Fruit fly (Drosophila melanogaster) whole organism, embryonic: Measurements from ENCODE around the gene CG7557.

Experiments
- Asciz ChIP-seq: fragments of 200-800 bp; sonication (Bioruptor generic); optimal IDR thresholded peaks from 2 replicates; lab custom pipeline; 2017; ENCODE audit warnings: missing biosample characterization, mild to moderate bottlenecking, missing genetic modification characterization, missing genetic modification reagents
- Blimp-1 ChIP-seq: fragments of 200-800 bp; sonication (Bioruptor generic); optimal IDR thresholded peaks from 3 replicates; lab custom pipeline; 2018; ENCODE audit warnings: missing biosample characterization, missing genetic modification characterization, mild to moderate bottlenecking, moderate library complexity, missing genetic modification reagents
- CG10274 ChIP-seq: fragments of 200-800 bp; sonication (Bioruptor generic); optimal IDR thresholded peaks from 3 replicates; lab custom pipeline; 2017; ENCODE audit warnings: missing biosample characterization, mild to moderate bottlenecking, missing genetic modification characterization
- CG10543 ChIP-seq: fragments of 200-800 bp; sonication (Bioruptor generic); optimal IDR thresholded peaks from 3 replicates; lab custom pipeline; 2017; ENCODE audit warnings: missing biosample characterization, mild to moderate bottlenecking, missing genetic modification characterization, moderate library complexity
- CG10979 ChIP-seq: fragments of 200-800 bp; sonication (Bioruptor generic); optimal IDR thresholded peaks from 2 replicates; lab custom pipeline; 2018; ENCODE audit warnings: missing biosample characterization, mild to moderate bottlenecking, missing genetic modification characterization, moderate library complexity
- CG12391 ChIP-seq: fragments of 200-800 bp; sonication (Bioruptor generic); optimal IDR thresholded peaks from 3 replicates; lab custom pipeline; 2018; ENCODE audit warnings: missing biosample characterization, mild to moderate bottlenecking, missing genetic modification characterization, moderate library complexity
- CG13296 ChIP-seq: fragments of 200-800 bp; sonication (Bioruptor generic); optimal IDR thresholded peaks from 3 replicates; lab custom pipeline; 2018; ENCODE audit warnings: missing biosample characterization, mild to moderate bottlenecking, missing genetic modification characterization
- CG13424 ChIP-seq: fragments of 200-800 bp; sonication (Bioruptor generic); optimal IDR thresholded peaks from 2 replicates; lab custom pipeline; 2019; ENCODE audit warnings: missing biosample characterization, mild to moderate bottlenecking, missing genetic modification characterization, moderate library complexity
- CG15269 ChIP-seq: fragments of 200-800 bp; sonication (Bioruptor generic); optimal IDR thresholded peaks from 2 replicates; lab custom pipeline; 2018; ENCODE audit warnings: missing biosample characterization, mild to moderate bottlenecking, missing genetic modification characterization, moderate library complexity
- CG15601 ChIP-seq: fragments of 200-800 bp; sonication (Bioruptor generic); optimal IDR thresholded peaks from 3 replicates; lab custom pipeline; 2019; ENCODE audit warnings: missing biosample characterization, mild to moderate bottlenecking, missing genetic modification characterization, moderate library complexity
- CG15696 ChIP-seq: fragments of 200-800 bp; sonication (Bioruptor generic); optimal IDR thresholded peaks from 2 replicates; lab custom pipeline; 2019; ENCODE audit warnings: missing biosample characterization, mild to moderate bottlenecking, missing genetic modification characterization, moderate library complexity
- CG17385 ChIP-seq: fragments of 200-800 bp; sonication (Bioruptor generic); optimal IDR thresholded peaks from 3 replicates; lab custom pipeline; 2018; ENCODE audit warnings: missing biosample characterization, mild to moderate bottlenecking, missing genetic modification characterization
- CG17829 ChIP-seq: fragments of 200-800 bp; optimal IDR thresholded peaks from 2 replicates; lab custom pipeline; 2019; ENCODE audit warnings: missing biosample characterization, mild to moderate bottlenecking, missing genetic modification characterization, moderate library complexity
- CG18011 ChIP-seq: fragments of 200-800 bp; sonication (Bioruptor generic); optimal IDR thresholded peaks from 2 replicates; lab custom pipeline; 2017; ENCODE audit warnings: missing biosample characterization, missing genetic modification characterization, mild to moderate bottlenecking, moderate library complexity, missing genotype
- CG2678 ChIP-seq: fragments of 200-800 bp; sonication (Bioruptor generic); optimal IDR thresholded peaks from 3 replicates; lab custom pipeline; 2019; ENCODE audit warnings: missing biosample characterization, mild to moderate bottlenecking, missing genetic modification characterization, moderate library complexity
- CG2712 ChIP-seq: fragments of 200-800 bp; optimal IDR thresholded peaks from 3 replicates; lab custom pipeline; 2019; ENCODE audit warnings: missing biosample characterization, mild to moderate bottlenecking, missing genetic modification characterization, moderate library complexity
- CG30431 ChIP-seq: fragments of 200-800 bp; sonication (Bioruptor generic); optimal IDR thresholded peaks from 2 replicates; lab custom pipeline; 2017; ENCODE audit warnings: missing biosample characterization, missing genetic modification characterization
- CG31441 ChIP-seq: fragments of 200-800 bp; sonication (Bioruptor generic); IDR thresholded peaks from 2 replicates; pipeline ENCODE4 v1.3.6; 2022; ENCODE audit warnings: missing biosample characterization, missing genetic modification characterization
- CG3281 ChIP-seq: fragments of 200-800 bp; sonication (Bioruptor generic); optimal IDR thresholded peaks from 3 replicates; lab custom pipeline; 2017; ENCODE audit warnings: missing biosample characterization, mild to moderate bottlenecking, missing genetic modification characterization
- CG7372 ChIP-seq: fragments of 200-800 bp; sonication (Bioruptor generic); IDR thresholded peaks from 2 replicates; pipeline ENCODE4 v1.3.6; 2022; ENCODE audit warnings: missing biosample characterization, missing genetic modification characterization
- CG7556 ChIP-seq: fragments of 200-800 bp; sonication (Bioruptor generic); optimal IDR thresholded peaks from 2 replicates; lab custom pipeline; 2017; ENCODE audit warnings: missing biosample characterization, mild to moderate bottlenecking, missing genetic modification characterization
- CG7839 ChIP-seq: fragments of 200-800 bp; sonication (Bioruptor generic); optimal IDR thresholded peaks from 3 replicates; lab custom pipeline; 2018; ENCODE audit warnings: missing biosample characterization, mild to moderate bottlenecking, missing genetic modification characterization, moderate library complexity
- CG8388 ChIP-seq: fragments of 200-800 bp; sonication (Bioruptor generic); optimal IDR thresholded peaks from 2 replicates; lab custom pipeline; 2019; ENCODE audit warnings: missing biosample characterization, mild to moderate bottlenecking, missing genetic modification characterization, moderate library complexity
- CG8924 ChIP-seq: fragments of 200-800 bp; optimal IDR thresholded peaks from 3 replicates; lab custom pipeline; 2019; ENCODE audit warnings: missing biosample characterization, mild to moderate bottlenecking, missing genetic modification characterization, moderate library complexity
- CG9437 ChIP-seq: fragments of 200-800 bp; sonication (Bioruptor generic); optimal IDR thresholded peaks from 2 replicates; lab custom pipeline; 2018; ENCODE audit warnings: missing biosample characterization, mild to moderate bottlenecking, missing genetic modification characterization
- CoRest ChIP-seq: fragments of 200-800 bp; sonication (Bioruptor generic); optimal IDR thresholded peaks from 3 replicates; lab custom pipeline; 2018; ENCODE audit warnings: missing biosample characterization, mild to moderate bottlenecking, missing genetic modification characterization, moderate library complexity
- Dek ChIP-seq: fragments of 200-800 bp; sonication (Bioruptor generic); optimal IDR thresholded peaks from 3 replicates; lab custom pipeline; 2019; ENCODE audit warnings: missing biosample characterization, mild to moderate bottlenecking, missing genetic modification characterization, moderate library complexity
- Drgx ChIP-seq: fragments of 200-800 bp; sonication (Bioruptor generic); IDR thresholded peaks from 2 replicates; pipeline ENCODE4 v1.3.6; 2022; ENCODE audit warnings: missing biosample characterization, missing genetic modification characterization
- H15 ChIP-seq: fragments of 200-800 bp; sonication (Bioruptor generic); IDR thresholded peaks from 3 replicates; pipeline ENCODE4 v1.3.6; 2022; ENCODE audit warnings: missing biosample characterization, missing genetic modification characterization
- HmgD ChIP-seq: fragments of 200-800 bp; sonication (Bioruptor generic); optimal IDR thresholded peaks from 3 replicates; lab custom pipeline; 2016; ENCODE audit warnings: missing biosample characterization, missing genetic modification characterization
- Hr51 ChIP-seq, 2 experiments: fragments of 200-800 bp; sonication (Bioruptor generic); optimal IDR thresholded peaks; 2 replicates in 1 of 2; 3 replicates in 1 of 2; lab custom pipeline; 2016 to 2018; ENCODE audit warnings: missing biosample characterization in 2 of 2, missing genetic modification characterization in 2 of 2, mild to moderate bottlenecking in 1 of 2, moderate library complexity in 1 of 2
- Oaz ChIP-seq: fragments of 200-800 bp; sonication (Bioruptor generic); IDR thresholded peaks from 2 replicates; pipeline ENCODE4 v1.3.6; 2022; ENCODE audit warnings: missing biosample characterization, missing genetic modification characterization
- PHDP ChIP-seq: fragments of 200-800 bp; sonication (Bioruptor generic); optimal IDR thresholded peaks from 3 replicates; lab custom pipeline; 2018; ENCODE audit warnings: missing biosample characterization, mild to moderate bottlenecking, missing genetic modification characterization, moderate library complexity
- Sox100B ChIP-seq: fragments of 200-800 bp; sonication (Bioruptor generic); optimal IDR thresholded peaks from 3 replicates; lab custom pipeline; 2018; ENCODE audit warnings: missing biosample characterization, mild to moderate bottlenecking, missing genetic modification characterization
- cas ChIP-seq: fragments of 200-800 bp; sonication (Bioruptor generic); IDR thresholded peaks from 2 replicates; pipeline ENCODE4 v1.3.6; 2022; ENCODE audit warnings: missing biosample characterization, missing genetic modification characterization
- dm ChIP-seq: fragments of 200-800 bp; sonication (Bioruptor generic); optimal IDR thresholded peaks from 3 replicates; lab custom pipeline; 2016; ENCODE audit warnings: missing biosample characterization, missing genetic modification characterization
- dmrt99B ChIP-seq: fragments of 200-800 bp; sonication (Bioruptor generic); optimal IDR thresholded peaks from 2 replicates; lab custom pipeline; 2018; ENCODE audit warnings: missing biosample characterization, mild to moderate bottlenecking, missing genetic modification characterization, moderate library complexity
- fd96Cb ChIP-seq: fragments of 200-800 bp; sonication (Bioruptor generic); optimal IDR thresholded peaks from 2 replicates; lab custom pipeline; 2018; ENCODE audit warnings: missing biosample characterization, mild to moderate bottlenecking, missing genetic modification characterization, moderate library complexity
- gem ChIP-seq: fragments of 200-800 bp; sonication (Bioruptor generic); optimal IDR thresholded peaks from 2 replicates; lab custom pipeline; 2019; ENCODE audit warnings: missing biosample characterization, mild to moderate bottlenecking, missing genetic modification characterization, moderate library complexity
- grau ChIP-seq: fragments of 200-800 bp; optimal IDR thresholded peaks from 3 replicates; lab custom pipeline; 2019; ENCODE audit warnings: missing biosample characterization, mild to moderate bottlenecking, missing genetic modification characterization, moderate library complexity
- gro ChIP-seq: fragments of 200-800 bp; sonication (Bioruptor generic); optimal IDR thresholded peaks from 2 replicates; lab custom pipeline; 2016; ENCODE audit warnings: missing biosample characterization, missing genetic modification characterization
- maf-S ChIP-seq: fragments of 200-800 bp; sonication (Bioruptor generic); optimal IDR thresholded peaks from 2 replicates; lab custom pipeline; 2016; ENCODE audit warnings: missing biosample characterization, missing genetic modification characterization
- nmo ChIP-seq: fragments of 200-800 bp; sonication (Bioruptor generic); optimal IDR thresholded peaks from 2 replicates; lab custom pipeline; 2018; ENCODE audit warnings: missing biosample characterization, mild to moderate bottlenecking, missing genetic modification characterization, moderate library complexity
- otp ChIP-seq: fragments of 200-800 bp; sonication (Bioruptor generic); IDR thresholded peaks from 3 replicates; pipeline ENCODE4, ENCODE4 v1.3.6; 2022; ENCODE audit warnings: missing biosample characterization, missing genetic modification characterization
- phol ChIP-seq: fragments of 200-800 bp; sonication (Bioruptor generic); optimal IDR thresholded peaks from 3 replicates; lab custom pipeline; 2018; ENCODE audit warnings: missing biosample characterization, mild to moderate bottlenecking, missing genetic modification characterization, moderate library complexity
- ranshi ChIP-seq: fragments of 200-800 bp; sonication (Bioruptor generic); IDR thresholded peaks from 2 replicates; pipeline ENCODE4 v1.3.6; 2022; ENCODE audit warnings: missing biosample characterization, missing genetic modification characterization
- salm ChIP-seq: fragments of 200-800 bp; sonication (Bioruptor generic); optimal IDR thresholded peaks from 2 replicates; lab custom pipeline; 2018; ENCODE audit warnings: missing biosample characterization, mild to moderate bottlenecking, missing genetic modification characterization
- sim ChIP-seq: fragments of 200-800 bp; sonication (Bioruptor generic); IDR thresholded peaks from 2 replicates; pipeline ENCODE4 v1.3.6; 2022; ENCODE audit warnings: missing biosample characterization, missing genetic modification characterization
- tap ChIP-seq: fragments of 200-800 bp; optimal IDR thresholded peaks from 3 replicates; lab custom pipeline; 2019; ENCODE audit warnings: missing biosample characterization, mild to moderate bottlenecking, missing genetic modification characterization, moderate library complexity

CG7557 gene

DNA sequence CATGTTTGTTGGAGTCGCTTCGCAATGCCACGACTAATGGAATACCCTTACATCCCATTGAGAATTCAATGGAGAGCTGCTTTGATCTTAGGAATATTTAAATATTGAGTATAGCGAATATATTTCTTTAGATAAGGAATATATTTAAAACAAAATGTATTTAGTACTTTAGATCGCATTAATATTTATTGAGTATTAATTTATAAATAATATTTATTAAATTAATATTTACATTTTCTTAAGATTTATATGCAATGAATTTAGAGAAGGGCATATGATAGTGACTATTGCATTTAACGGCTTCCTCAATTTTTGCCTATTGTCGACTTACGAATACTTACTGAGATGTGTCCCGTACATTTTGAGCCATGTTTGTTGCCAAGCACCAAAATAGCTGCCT, 792 bp upstream of the CG7557 start:
- TF ChIP-seq gem (tag; lab: Kevin White, UChicago) = peak; percentile 61
- TF ChIP-seq PHDP (tag; lab: Kevin White, UChicago) = peak; percentile 7
- no peak for TF ChIP-seq dm (GFP tag; lab: Kevin White, UChicago)
- no peak for TF ChIP-seq Oaz (GFP tag; lab: Robert Waterston, UW)
- peak; percentile 9 for TF ChIP-seq Dek (tag; lab: Kevin White, UChicago)
- peak; percentile 48 for TF ChIP-seq CG7839 (tag; lab: Kevin White, UChicago)
- TF ChIP-seq dmrt99B (tag; lab: Kevin White, UChicago) = peak; percentile 65
- peak; percentile 26 for TF ChIP-seq CG17385 (GFP tag; lab: Kevin White, UChicago)
- TF ChIP-seq CoRest = peak; percentile 56
- TF ChIP-seq CG8388 (GFP tag; lab: Kevin White, UChicago) = no peak
- TF ChIP-seq CG15269 (tag; lab: Kevin White, UChicago) = peak; percentile 21
- TF ChIP-seq grau (tag; lab: Kevin White, UChicago) = peak; percentile 50
- peak; percentile 54 for TF ChIP-seq CG2712 (tag; lab: Kevin White, UChicago)
- peak; percentile 35; the same call in 1 of the 2 replicates for TF ChIP-seq Drgx (GFP tag; lab: Robert Waterston, UW)
- TF ChIP-seq cas = no peak
- TF ChIP-seq CG15601 (tag; lab: Kevin White, UChicago) = peak; percentile 4
- peak; percentile 62 for TF ChIP-seq Sox100B
- peak; percentile 13 for TF ChIP-seq Asciz (GFP tag; lab: Kevin White, UChicago)
- TF ChIP-seq Hr51 (GFP tag; optimal IDR thresholded peaks at IDR 0.05; lab: Kevin White, UChicago) = peak in 1 of 2 experiments; percentile 62
- no peak for TF ChIP-seq otp
- no peak for TF ChIP-seq CG18011 (GFP tag; lab: Kevin White, UChicago)
- TF ChIP-seq Blimp-1 (GFP tag; lab: Kevin White, UChicago) = peak; percentile 1
- TF ChIP-seq gro (GFP tag; lab: Kevin White, UChicago) = no peak
- peak; percentile 22 for TF ChIP-seq phol (tag; lab: Kevin White, UChicago)
- no peak for TF ChIP-seq CG7372 (GFP tag; lab: Robert Waterston, UW)
- TF ChIP-seq H15 = no peak
- no peak for TF ChIP-seq CG15696
- peak; percentile 3 for TF ChIP-seq CG17829 (tag; lab: Kevin White, UChicago)
- TF ChIP-seq CG10543 (GFP tag; lab: Kevin White, UChicago) = no peak
- TF ChIP-seq sim = no peak
- TF ChIP-seq CG30431 (GFP tag; lab: Kevin White, UChicago) = no peak
- no peak for TF ChIP-seq maf-S (GFP tag; lab: Kevin White, UChicago)
- TF ChIP-seq tap (tag; lab: Kevin White, UChicago) = peak; percentile 35
- no peak for TF ChIP-seq ranshi (GFP tag; lab: Robert Waterston, UW)
- TF ChIP-seq HmgD (GFP tag; lab: Kevin White, UChicago) = no peak
- TF ChIP-seq CG3281 (GFP tag; lab: Kevin White, UChicago) = no peak
- peak; percentile 34 for TF ChIP-seq CG8924
- TF ChIP-seq CG10979 (tag; lab: Kevin White, UChicago) = peak; percentile 25
- peak; percentile 11 for TF ChIP-seq CG12391
- no peak for TF ChIP-seq salm (tag; lab: Kevin White, UChicago)
- TF ChIP-seq fd96Cb (tag; lab: Kevin White, UChicago) = no peak
- peak; percentile 67 for TF ChIP-seq CG2678 (tag; lab: Kevin White, UChicago)
- TF ChIP-seq CG7556 (GFP tag; lab: Kevin White, UChicago) = peak; percentile 19
- TF ChIP-seq CG10274 (GFP tag; lab: Kevin White, UChicago) = no peak
- peak; percentile 7 for TF ChIP-seq CG9437 (GFP tag; lab: Kevin White, UChicago)
- peak; percentile 28 for TF ChIP-seq CG13296 (GFP tag; lab: Kevin White, UChicago)
- peak; percentile 50 for TF ChIP-seq nmo (GFP tag; lab: Kevin White, UChicago)
- TF ChIP-seq CG13424 (tag; lab: Kevin White, UChicago) = peak; percentile 47
- TF ChIP-seq CG31441 = peak; percentile 35; the same call in 1 of the 2 replicates
